Worm (Caenorhabditis elegans): ENCODE results near the gene K04F1.9.

Gene K04F1.9

ce11 chrV:1643886-1644285 lies 21.1 kb upstream of the K04F1.9 start, which contains the start of gene alh-2:
TSS of gene alh-2 (plus strand) at chrV:1644169.
- TF ChIP-seq gei-8 (GFP tag; optimal IDR thresholded peaks at IDR 0.05), result no peak
- TF ChIP-seq daf-16 (GFP tag; optimal IDR thresholded peaks at IDR 0.05), result peak in 1 of 2 experiments; percentile 96
- no peak for TF ChIP-seq daf-16 (tag; optimal IDR thresholded peaks at IDR 0.05)

DNA sequence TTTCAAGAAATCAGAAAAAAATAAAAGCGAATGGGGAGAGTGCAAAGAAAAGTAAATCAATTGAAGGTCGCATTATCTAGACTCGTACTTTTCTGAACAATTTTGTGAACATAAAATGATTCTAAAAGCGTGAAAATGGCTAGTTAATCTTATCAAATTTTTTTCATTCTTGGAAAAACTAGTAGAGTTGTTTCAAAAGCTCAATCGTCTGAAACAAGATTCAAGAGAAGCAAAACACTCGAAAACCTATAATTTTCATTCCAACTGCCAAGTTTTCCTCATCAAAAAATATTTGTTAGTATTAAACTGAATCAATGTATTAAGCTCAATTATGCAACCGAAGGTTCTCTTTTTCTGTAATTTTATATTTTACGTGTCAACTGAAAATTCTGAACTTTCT lies 17.0 kb upstream of the K04F1.9 start, which contains the start of gene irld-45:
irld-45 (plus strand) TSS at position 301 of the 400 bp plus-strand sequence.
- TF ChIP-seq lin-29 (GFP tag; IDR thresholded peaks at IDR 0.05), result no peak
- peak; percentile 67 for TF ChIP-seq aha-1 (tag)

- TF ChIP-seq zag-1 (tag; optimal IDR thresholded peaks at IDR 0.05) (no peak), hlh-30 (tag; optimal IDR thresholded peaks at IDR 0.05; ENCODE audit: insufficient read depth) (no peak), ceh-82 (tag; optimal IDR thresholded peaks at IDR 0.05) (no peak), F37D6.2 (tag; optimal IDR thresholded peaks at IDR 0.05) (no peak), cey-2 (tag; optimal IDR thresholded peaks at IDR 0.05; ENCODE audit: borderline replicate concordance, insufficient read depth) (no peak), lin-1 (GFP tag; IDR thresholded peaks at IDR 0.05) (no peak), nhr-48 (tag; optimal IDR thresholded peaks at IDR 0.05) (no peak), unc-130 (GFP tag; optimal IDR thresholded peaks at IDR 0.05) (no peak)
Measured at ce11 chrV:1651045-1651444, 14.0 kb upstream of the K04F1.9 start, which contains the start of gene irld-44. TSS of gene irld-44 (plus strand) at chrV:1651345.

DNA sequence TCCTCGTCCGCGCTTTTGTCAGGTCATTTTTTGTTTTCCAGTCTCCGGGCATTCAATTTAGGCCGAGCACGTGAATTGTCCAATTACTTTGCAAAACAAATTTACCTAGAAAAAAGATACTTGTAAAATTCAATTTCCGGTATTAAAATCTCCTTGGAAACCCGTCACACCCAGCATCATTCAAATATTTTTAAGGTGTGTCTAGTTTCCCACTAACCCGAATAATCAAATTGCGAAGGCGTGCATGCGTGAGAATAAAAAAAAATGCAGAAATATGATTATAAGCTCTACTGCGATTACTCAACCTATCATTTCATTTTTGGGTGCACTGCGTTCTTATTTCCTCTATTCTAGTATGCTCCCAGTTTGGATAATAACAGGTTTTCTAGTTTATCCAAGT lies 10.2 kb upstream of the K04F1.9 start, which contains the start of gene irld-11:
irld-11 (plus strand) TSS at position 301 of the 400 bp plus-strand sequence.
- TF ChIP-seq lir-3 (tag; optimal IDR thresholded peaks at IDR 0.05), result no peak

DNA sequence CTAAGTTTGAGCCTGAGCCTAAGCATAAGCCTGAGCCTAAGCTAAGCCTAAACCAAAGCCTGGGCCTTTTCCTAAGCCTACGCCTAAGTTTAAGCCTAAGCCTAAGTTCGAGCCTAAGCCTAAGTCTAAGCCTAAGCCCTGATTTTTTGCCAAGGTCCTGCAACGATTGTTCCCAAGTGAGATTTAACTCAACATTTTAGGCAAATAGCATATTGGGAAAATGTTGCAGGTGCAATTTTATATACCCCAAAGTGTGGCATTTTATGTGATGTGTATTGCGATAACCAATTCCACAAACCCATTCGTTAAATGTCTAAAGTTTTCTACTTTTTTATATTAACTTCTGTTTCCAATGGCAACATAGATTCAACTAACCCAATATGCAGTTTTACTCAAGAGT lies 2.8 kb upstream of the K04F1.9 start, which contains the start of gene irld-40:
irld-40 (plus strand) TSS at position 301 of the 400 bp plus-strand sequence.
- no peak for TF ChIP-seq ztf-7 (tag; optimal IDR thresholded peaks at IDR 0.05)
- TF ChIP-seq lin-39 (tag; optimal IDR thresholded peaks at IDR 0.05), result no peak
- TF ChIP-seq ZK337.2 (GFP tag; IDR thresholded peaks at IDR 0.05), result no peak

ce11 chrV:1666904-1667303 lies 1.9 kb downstream of the K04F1.9 start, which contains the start of gene K04F1.8:
TSS of gene K04F1.8 (plus strand) at chrV:1667204.
- TF ChIP-seq ztf-11 (tag; optimal IDR thresholded peaks at IDR 0.05) (no peak), ZK546.5 (tag; optimal IDR thresholded peaks at IDR 0.05) (no peak), hlh-30 (tag; optimal IDR thresholded peaks at IDR 0.05; ENCODE audit: insufficient read depth) (no peak), egl-43 (GFP tag; IDR thresholded peaks at IDR 0.05) (no peak), daf-16 (GFP tag; optimal IDR thresholded peaks at IDR 0.05) (no peak), daf-16 (tag; optimal IDR thresholded peaks at IDR 0.05) (no peak)

- no peak for TF ChIP-seq D1046.2 (GFP tag; IDR thresholded peaks at IDR 0.05)
- TF ChIP-seq tra-1 (GFP tag; IDR thresholded peaks at IDR 0.05), result no peak
- no peak for TF ChIP-seq ztf-7 (tag; optimal IDR thresholded peaks at IDR 0.05)
- no peak for TF ChIP-seq F37D6.2 (tag; optimal IDR thresholded peaks at IDR 0.05)
- TF ChIP-seq nhr-76 (tag; optimal IDR thresholded peaks at IDR 0.05), result no peak
- no peak for TF ChIP-seq nhr-41 (GFP tag; IDR thresholded peaks at IDR 0.05)
- TF ChIP-seq daf-16 (GFP tag; optimal IDR thresholded peaks at IDR 0.05), result no peak
- TF ChIP-seq daf-16 (tag; optimal IDR thresholded peaks at IDR 0.05), result no peak
- TF ChIP-seq nhr-25 (tag; optimal IDR thresholded peaks at IDR 0.05; ENCODE audit: borderline replicate concordance, insufficient read depth), result no peak
- TF ChIP-seq tag-97 (GFP tag; IDR thresholded peaks at IDR 0.05), result no peak
- TF ChIP-seq ctbp-1 (GFP tag; IDR thresholded peaks at IDR 0.05), result no peak
- no peak for TF ChIP-seq zip-11 (GFP tag; IDR thresholded peaks at IDR 0.05)
- no peak for TF ChIP-seq T26A8.4 (GFP tag; IDR thresholded peaks at IDR 0.05)
- no peak for TF ChIP-seq ama-1 (optimal IDR thresholded peaks at IDR 0.05)
- no peak for TF ChIP-seq jun-1 (tag; optimal IDR thresholded peaks at IDR 0.05)
Measured at ce11 chrV:1668216-1668615, 3.2 kb downstream of the K04F1.9 start, which contains the start of gene irld-42. TSS of gene irld-42 (plus strand) at chrV:1668516.

All from whole organism, L4 larva.